Fruit fly (Drosophila melanogaster): ENCODE results near the gene CG5355.
A peak's percentile ranks its signal among the peaks of the same experiment; 100 is the strongest.

CG5355 gene

DNA sequence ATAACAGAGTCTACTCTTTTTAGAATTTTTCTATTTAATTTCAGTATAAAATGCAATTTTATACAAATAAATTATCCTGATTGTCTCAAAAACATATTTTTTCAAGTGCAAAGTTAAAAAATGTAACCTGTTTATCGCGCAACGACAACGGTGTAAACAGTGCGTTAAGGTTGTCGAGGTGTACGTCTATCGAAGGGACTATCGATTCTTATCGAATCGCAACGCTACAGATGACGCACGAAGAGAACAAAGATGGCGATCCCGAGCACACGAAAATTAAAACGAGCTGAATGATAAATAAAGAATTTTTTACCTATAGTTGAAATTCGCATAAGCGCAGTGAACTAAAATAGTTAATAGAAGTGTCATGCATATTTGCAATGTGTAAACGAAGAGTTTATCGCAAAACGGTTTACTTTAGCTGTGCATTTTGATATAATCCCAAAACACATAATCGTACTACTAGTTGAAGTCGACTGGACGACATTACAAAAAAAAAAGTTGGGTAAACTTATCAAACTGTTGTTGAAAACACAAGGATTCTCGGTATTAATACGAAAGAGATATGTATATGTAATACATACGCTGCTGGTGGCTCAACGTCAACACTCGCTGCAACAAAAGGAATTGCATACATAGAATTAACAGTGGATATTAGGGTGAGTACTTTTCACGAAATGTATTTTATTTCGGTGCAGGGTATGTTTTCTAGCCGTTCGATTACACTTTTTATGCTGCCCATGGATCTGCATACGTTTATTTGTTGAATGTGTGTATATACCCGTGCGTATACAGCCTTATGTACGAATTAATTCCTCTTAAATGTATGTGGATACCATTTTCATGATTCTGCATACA, 25.2 kb downstream of the CG5355 start, which contains the start of gene da (continued):
- no peak for TF ChIP-seq CG6276 (GFP tag; optimal IDR thresholded peaks at IDR 0.05)
- TF ChIP-seq Eip78C (GFP tag) = peak; percentile 73
- peak; percentile 44 for TF ChIP-seq topi (GFP tag; optimal IDR thresholded peaks at IDR 0.05)
- TF ChIP-seq Hr39 (GFP tag; optimal IDR thresholded peaks at IDR 0.05) = peak; percentile 63
- peak; percentile 38 for TF ChIP-seq acj6 (GFP tag; optimal IDR thresholded peaks at IDR 0.05)
- peak; percentile 61 for TF ChIP-seq CG3032 (tag; optimal IDR thresholded peaks at IDR 0.05)
- peak; percentile 47 for TF ChIP-seq fkh (GFP tag; optimal IDR thresholded peaks at IDR 0.05)
- peak; percentile 45 for TF ChIP-seq vri (GFP tag; optimal IDR thresholded peaks at IDR 0.05)
- TF ChIP-seq Met (GFP tag; optimal IDR thresholded peaks at IDR 0.05) = peak; percentile 62
- TF ChIP-seq eg (GFP tag; IDR thresholded peaks at IDR 0.05) = no peak; the same call in 1 of the 3 replicates

DNA sequence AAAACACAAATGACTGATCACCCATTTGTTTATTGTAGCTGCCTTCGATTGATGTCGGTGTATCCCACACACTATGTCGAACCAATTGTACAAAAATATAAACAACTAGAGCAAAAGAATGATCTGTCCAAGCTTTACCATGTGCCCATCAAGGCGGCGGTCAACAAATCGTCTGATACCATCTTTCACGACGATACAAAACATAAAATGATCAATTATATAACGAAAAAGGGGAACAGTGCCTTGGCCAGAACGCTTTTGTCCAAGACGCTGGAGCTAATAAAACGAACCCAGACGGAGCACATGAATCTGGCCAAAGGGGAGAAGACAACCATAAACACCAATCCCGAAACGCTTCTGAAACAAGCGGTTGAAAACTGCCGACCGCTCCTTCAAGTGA, 26.4 kb downstream of the CG5355 start:
- no peak for TF ChIP-seq Hr38 (GFP tag; optimal IDR thresholded peaks at IDR 0.05)
- no peak for TF ChIP-seq CG11762 (GFP tag; optimal IDR thresholded peaks at IDR 0.05; ENCODE audit: insufficient read depth)
- no peak for TF ChIP-seq CG6808 (GFP tag; optimal IDR thresholded peaks at IDR 0.05)
- no peak for TF ChIP-seq pdm3 (GFP tag; optimal IDR thresholded peaks at IDR 0.05)
- no peak for TF ChIP-seq CG6854 (GFP tag; optimal IDR thresholded peaks at IDR 0.05)
- no peak for TF ChIP-seq Lpt (GFP tag; optimal IDR thresholded peaks at IDR 0.05)
- TF ChIP-seq CG16779 (tag; optimal IDR thresholded peaks at IDR 0.05) = no peak
- no peak for TF ChIP-seq Smox (GFP tag; optimal IDR thresholded peaks at IDR 0.05)
- TF ChIP-seq CG6163 (GFP tag; IDR thresholded peaks at IDR 0.05) = no peak
- TF ChIP-seq achi (GFP tag; optimal IDR thresholded peaks at IDR 0.05) = no peak
- no peak for TF ChIP-seq CG32006 (GFP tag; optimal IDR thresholded peaks at IDR 0.05)
- TF ChIP-seq topi (GFP tag; optimal IDR thresholded peaks at IDR 0.05) = no peak
- TF ChIP-seq Eip75B (GFP tag; optimal IDR thresholded peaks at IDR 0.05) = no peak

DNA sequence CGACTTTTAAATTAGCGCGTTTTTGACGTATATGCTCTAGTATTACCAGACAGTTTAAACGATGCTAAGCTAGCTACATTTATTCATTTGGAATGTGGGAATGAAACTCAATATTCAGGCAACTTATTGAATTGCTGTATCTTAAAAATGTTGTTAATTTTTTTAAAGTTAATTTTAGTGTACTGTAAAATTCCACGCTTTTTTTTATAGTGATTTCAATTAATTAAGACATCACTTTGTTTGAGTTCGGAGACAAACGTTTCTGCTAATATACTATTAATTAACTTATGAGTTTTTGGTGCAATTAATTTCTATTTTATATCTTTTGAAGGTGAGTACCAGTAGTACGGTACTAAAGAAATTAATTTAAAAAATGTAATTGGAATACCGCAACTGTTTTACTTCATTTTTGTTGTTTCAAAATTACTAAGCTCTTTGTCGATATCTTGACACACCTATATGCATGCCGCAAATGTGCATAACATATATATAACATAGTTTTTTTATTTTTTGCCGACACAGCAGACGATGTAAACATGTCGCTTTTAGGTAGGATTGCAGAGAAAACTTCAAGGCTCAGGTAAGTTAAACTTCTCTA, 27.0 kb downstream of the CG5355 start, which contains the start of the genes Cdk1 and mRpS7:
Cdk1 (minus strand) TSS at position 55 of the 598 bp plus-strand sequence.
mRpS7 (plus strand) TSS at position 455 of the 598 bp plus-strand sequence.
- TF ChIP-seq pdm3 (GFP tag; optimal IDR thresholded peaks at IDR 0.05) (peak; percentile 78), fd85E (GFP tag; optimal IDR thresholded peaks at IDR 0.05) (no peak), CG32006 (GFP tag; optimal IDR thresholded peaks at IDR 0.05) (no peak), topi (GFP tag; optimal IDR thresholded peaks at IDR 0.05) (peak; percentile 74), Ets96B (tag; optimal IDR thresholded peaks at IDR 0.05) (peak; percentile 68), Met (GFP tag; optimal IDR thresholded peaks at IDR 0.05) (peak; percentile 72), CG3919 (GFP tag; optimal IDR thresholded peaks at IDR 0.05) (no peak), Ets21C (GFP tag; optimal IDR thresholded peaks at IDR 0.05) (peak; percentile 59), achi (GFP tag; optimal IDR thresholded peaks at IDR 0.05) (peak; percentile 63), CG10631 (GFP tag; optimal IDR thresholded peaks at IDR 0.05) (peak; percentile 72), salr (GFP tag; optimal IDR thresholded peaks at IDR 0.05) (peak in 1 of 2 experiments; percentile 69), CG34406 (GFP tag; optimal IDR thresholded peaks at IDR 0.05) (peak; percentile 55), eg (GFP tag; IDR thresholded peaks at IDR 0.05) (no peak; the same call in 1 of the 3 replicates), Sox15 (GFP tag; optimal IDR thresholded peaks at IDR 0.05) (peak; percentile 49), CG8632 (GFP tag; optimal IDR thresholded peaks at IDR 0.05) (peak; percentile 51), fkh (GFP tag; optimal IDR thresholded peaks at IDR 0.05) (no peak), Eip75B (GFP tag; optimal IDR thresholded peaks at IDR 0.05) (peak; percentile 69), fd59A (GFP tag; optimal IDR thresholded peaks at IDR 0.05) (no peak), Eip78C (GFP tag) (peak; percentile 91), cyc (GFP tag; optimal IDR thresholded peaks at IDR 0.05) (peak; percentile 72), OdsH (GFP tag; optimal IDR thresholded peaks at IDR 0.05) (peak; percentile 78), Sox14 (GFP tag; optimal IDR thresholded peaks at IDR 0.05) (peak; percentile 74), CG7368 (GFP tag; optimal IDR thresholded peaks at IDR 0.05) (peak; percentile 22), CG9139 (GFP tag; optimal IDR thresholded peaks at IDR 0.05) (no peak), CG15336 (GFP tag; IDR thresholded peaks at IDR 0.05) (peak; percentile 65), CG11294 (GFP tag; IDR thresholded peaks at IDR 0.05) (no peak; the same call in 1 of the 2 replicates), dsx (GFP tag; optimal IDR thresholded peaks at IDR 0.05; ENCODE audit: poor library complexity, severe bottlenecking) (peak; percentile 57), Hr4 (GFP tag; optimal IDR thresholded peaks at IDR 0.05) (peak; percentile 73), Lpt (GFP tag; optimal IDR thresholded peaks at IDR 0.05) (peak; percentile 48), CG11762 (GFP tag; optimal IDR thresholded peaks at IDR 0.05; ENCODE audit: insufficient read depth) (peak; percentile 44), CG8119 (GFP tag; IDR thresholded peaks at IDR 0.05) (peak; percentile 79; the same call in 2 of the 3 replicates), acj6 (GFP tag; optimal IDR thresholded peaks at IDR 0.05) (peak; percentile 68), CG10669 (GFP tag; optimal IDR thresholded peaks at IDR 0.05) (peak; percentile 67), lz (GFP tag; optimal IDR thresholded peaks at IDR 0.05) (peak; percentile 61), Hr39 (GFP tag; optimal IDR thresholded peaks at IDR 0.05) (peak; percentile 71)
